Worm (Caenorhabditis elegans): ENCODE results near the gene T11G6.2.

DNA sequence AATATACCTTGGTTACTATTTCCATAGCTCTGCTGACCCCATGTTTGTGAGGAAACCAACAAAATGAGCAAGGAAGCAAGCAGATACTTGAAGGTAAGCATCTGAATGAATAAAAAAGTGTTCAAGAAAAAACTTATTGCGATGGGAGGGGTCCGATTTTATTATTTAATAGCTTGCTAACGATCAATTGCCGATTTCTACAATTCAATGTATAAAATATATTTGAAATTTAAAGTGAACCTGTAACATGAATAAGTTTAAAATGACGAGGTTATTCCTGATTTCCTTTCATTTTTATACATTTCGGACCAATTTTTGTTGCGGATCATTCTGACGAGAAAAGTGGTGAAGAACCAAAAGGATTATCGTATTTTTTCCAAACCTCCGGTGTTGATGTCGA lies 38.2 kb upstream of the T11G6.2 start, which contains the start of gene srlf-13:
- TF ChIP-seq pqm-1 (tag; optimal IDR thresholded peaks at IDR 0.05), result no peak
- TF ChIP-seq nhr-23 (tag; optimal IDR thresholded peaks at IDR 0.05), result no peak
- no peak for TF ChIP-seq unc-62 (GFP tag; optimal IDR thresholded peaks at IDR 0.05)
- TF ChIP-seq eor-1 (tag; optimal IDR thresholded peaks at IDR 0.05), result no peak
- TF ChIP-seq ztf-4 (tag; optimal IDR thresholded peaks at IDR 0.05), result no peak
- no peak for TF ChIP-seq elt-3 (tag; optimal IDR thresholded peaks at IDR 0.05)
